Worm (Caenorhabditis elegans) whole organism, midembryonic: ENCODE measurements around the gene tif-1A.

Source experiments
- T22C8.4 ChIP-seq: fragments of 200-800 bp; sonication (Bioruptor generic); IDR thresholded peaks from 2 replicates; pipeline ENCODE4 v1.3.6; 2022; ENCODE audit warnings: missing genetic modification characterization, missing compliant biosample characterization
- cog-1 ChIP-seq: sonication (generic microtip); optimal IDR thresholded peaks from 2 replicates; lab custom pipeline; 2016; ENCODE audit warnings: missing genetic modification characterization, missing compliant biosample characterization
- flt-1 ChIP-seq: fragments of 200-800 bp; sonication (Bioruptor generic); IDR thresholded peaks from 2 replicates; pipeline ENCODE4 v1.3.6; 2022; ENCODE audit warnings: missing genetic modification characterization, missing compliant biosample characterization
- klf-2 ChIP-seq: fragments of 200-800 bp; sonication (Bioruptor generic); conservative IDR thresholded peaks from 2 replicates; pipeline ENCODE4 v1.3.6; 2022; ENCODE audit warnings: missing genetic modification reagents, missing genetic modification characterization, missing compliant biosample characterization
- med-1 ChIP-seq: sonication (generic microtip); optimal IDR thresholded peaks from 2 replicates; lab custom pipeline; 2017; ENCODE audit warnings: missing genetic modification characterization, mild to moderate bottlenecking, missing compliant biosample characterization, antibody characterized with exemption, missing genetic modification reagents; ENCODE audit not compliant: insufficient read depth
- ref-1 ChIP-seq: fragments of 200-800 bp; sonication (Bioruptor generic); conservative IDR thresholded peaks from 2 replicates; pipeline ENCODE4 v1.3.6; 2022; ENCODE audit warnings: missing genetic modification reagents, missing genetic modification characterization, missing compliant biosample characterization
- tab-1 ChIP-seq: fragments of 200-800 bp; sonication (Bioruptor generic); IDR thresholded peaks from 2 replicates; pipeline ENCODE4 v1.3.6; 2022; ENCODE audit warnings: missing genetic modification characterization, missing compliant biosample characterization
- ztf-23 ChIP-seq: fragments of 200-800 bp; sonication (Bioruptor generic); IDR thresholded peaks from 2 replicates; pipeline ENCODE4 v1.3.6; 2022; ENCODE audit warnings: missing genetic modification reagents, missing genetic modification characterization, missing compliant biosample characterization
- ztf-29 ChIP-seq: fragments of 200-800 bp; sonication (Bioruptor generic); IDR thresholded peaks from 2 replicates; pipeline ENCODE4 v1.3.6; 2022; ENCODE audit warnings: missing genetic modification reagents, missing genetic modification characterization, missing compliant biosample characterization

ce11 chrIII:4005446-4006192 is 1.7 kb upstream of the tif-1A start, which contains the start of gene pxd-1:
- TF ChIP-seq T22C8.4 (GFP tag; lab: Robert Waterston, UW): no peak
- no peak for TF ChIP-seq cog-1
- no peak for TF ChIP-seq flt-1
- no peak for TF ChIP-seq klf-2 (GFP tag; lab: Robert Waterston, UW)
- no peak for TF ChIP-seq ref-1 (GFP tag; lab: Robert Waterston, UW)
- TF ChIP-seq tab-1 (GFP tag; lab: Robert Waterston, UW): no peak
- TF ChIP-seq ztf-23 (GFP tag; lab: Robert Waterston, UW): no peak
- TF ChIP-seq med-1 (GFP tag; lab: Kevin White, UChicago): no peak
- no peak for TF ChIP-seq ztf-29
